Worm (Caenorhabditis elegans): ENCODE measurements around the gene srh-31.

- TF ChIP-seq C08G9.2 (tag; optimal IDR thresholded peaks at IDR 0.05) (no peak), hlh-30 (tag; optimal IDR thresholded peaks at IDR 0.05; ENCODE audit: insufficient read depth) (no peak)
These were observed 47.1 kb upstream of the srh-31 start, which contains the start of gene dgat-2 for ce11 chrV:17660003-17660402.

Data from whole organism, late embryonic.